Worm (Caenorhabditis elegans) whole organism, L2 larva: Measurements from ENCODE around the gene F59C12.4.

Experiments used
- ama-1 ChIP-seq: fragments of 150-350 bp; optimal IDR thresholded peaks from 2 replicates; lab custom pipeline; 2018; ENCODE audit warnings: inconsistent platforms
- sem-4 ChIP-seq: fragments of 150-350 bp; optimal IDR thresholded peaks from 2 replicates; lab custom pipeline; 2014; ENCODE audit warnings: missing biosample characterization, missing genetic modification reagents, missing genetic modification characterization
- unc-62 ChIP-seq: fragments of 150-350 bp; optimal IDR thresholded peaks from 2 replicates; lab custom pipeline; 2014; ENCODE audit warnings: missing biosample characterization, missing genetic modification reagents, missing genetic modification characterization

DNA sequence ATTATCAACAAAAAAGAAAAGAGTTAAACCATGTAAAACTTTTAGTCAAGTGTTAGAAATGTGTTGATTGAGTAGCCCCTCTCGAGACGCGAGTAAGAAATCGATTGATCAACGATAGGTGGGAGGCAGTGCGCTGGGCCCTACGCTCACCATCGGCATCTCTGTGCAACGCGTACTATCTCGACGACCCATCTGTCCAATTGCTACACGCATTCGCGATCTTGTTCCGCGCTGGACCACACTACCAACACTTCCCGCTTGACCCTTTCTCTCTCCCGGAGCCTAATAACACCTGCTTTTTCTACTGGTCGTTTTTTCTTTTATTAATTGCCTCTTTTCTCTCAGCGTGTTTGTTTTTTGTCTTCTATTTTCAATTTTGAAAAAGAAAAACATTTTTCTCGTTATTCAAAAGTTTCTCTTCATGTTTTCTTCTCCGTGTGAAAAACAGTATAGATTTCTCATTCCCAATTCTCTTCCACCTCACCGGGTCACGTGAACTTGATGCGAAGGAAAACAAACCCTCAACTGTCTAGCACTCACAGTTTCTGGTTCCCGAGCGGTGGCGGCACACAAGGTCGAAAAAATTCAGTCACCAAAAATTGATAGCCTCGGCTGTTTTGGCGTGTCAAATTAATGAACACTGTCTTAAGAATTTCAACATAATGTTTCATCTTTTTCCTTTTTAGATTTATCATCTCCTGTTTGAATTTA is 9.1 kb upstream of the F59C12.4 start:
- no peak for TF ChIP-seq unc-62 (GFP tag; lab: Kevin White, UChicago)
- no peak for TF ChIP-seq sem-4 (tag; lab: Kevin White, UChicago)
- peak; percentile 28 for TF ChIP-seq ama-1
